Fruit fly (Drosophila melanogaster): ENCODE data around the gene Ets96B.
A peak's percentile ranks its signal among the peaks of the same experiment; 100 is the strongest.

Ets96B gene

DNA sequence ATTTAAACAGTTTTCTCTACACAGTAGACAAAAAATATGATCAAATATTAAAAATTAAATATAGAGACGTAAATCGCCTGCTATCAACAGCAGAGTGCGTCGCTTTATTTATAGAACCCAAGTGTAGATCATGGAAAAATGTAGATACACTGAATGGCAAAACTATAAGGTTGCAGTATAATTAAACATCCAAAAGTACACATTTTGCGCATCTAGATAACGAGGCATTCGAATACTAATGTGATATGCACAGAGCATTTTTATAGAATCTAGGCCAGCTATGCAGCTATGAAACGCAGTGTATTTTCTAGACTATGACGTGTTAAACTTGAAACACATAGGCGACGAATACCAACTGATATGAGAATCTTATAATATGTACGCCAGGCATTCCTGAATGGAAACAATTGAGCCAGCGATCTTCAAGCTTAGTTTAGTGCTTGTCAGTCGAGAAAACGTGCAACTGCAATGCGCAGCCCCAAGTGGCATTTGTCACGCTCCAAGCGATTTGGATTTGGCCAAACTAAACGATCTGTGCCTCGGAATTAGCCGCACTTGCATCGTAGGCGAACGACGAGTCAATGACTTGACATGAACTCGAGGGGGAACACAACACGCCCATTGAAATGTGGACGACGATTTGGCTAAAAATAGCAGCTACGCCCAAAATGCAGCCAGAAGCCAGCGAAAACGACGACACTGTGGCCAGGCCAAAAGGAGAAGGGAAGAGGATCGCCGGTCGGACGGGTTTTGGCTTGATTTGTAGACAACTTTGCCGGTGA is 23.2 kb downstream of the Ets96B start (continued):
- TF ChIP-seq lilli (GFP tag; optimal IDR thresholded peaks at IDR 0.05) (peak; percentile 92), CG12391 (tag; optimal IDR thresholded peaks at IDR 0.05) (peak; percentile 85), CG11695 (GFP tag; IDR thresholded peaks at IDR 0.05) (peak; percentile 98), CG11560 (tag; IDR thresholded peaks at IDR 0.05) (peak; percentile 76; the same call in 2 of the 3 replicates), pzg (GFP tag; optimal IDR thresholded peaks at IDR 0.05) (peak; percentile 17), zfh1 (GFP tag; IDR thresholded peaks at IDR 0.05) (peak; percentile 87), CG14710 (tag; optimal IDR thresholded peaks at IDR 0.05) (peak; percentile 58), Sry-β (GFP tag; optimal IDR thresholded peaks at IDR 0.05) (no peak), Drgx (GFP tag; IDR thresholded peaks at IDR 0.05) (peak; percentile 95), abd-A (tag; optimal IDR thresholded peaks at IDR 0.05) (no peak), CG15601 (tag; optimal IDR thresholded peaks at IDR 0.05) (peak; percentile 68), Lpt (GFP tag; optimal IDR thresholded peaks at IDR 0.05) (no peak), CG6765 (GFP tag; optimal IDR thresholded peaks at IDR 0.05) (peak; percentile 77), CG6272 (GFP tag; IDR thresholded peaks at IDR 0.05) (peak; percentile 81), NfI (GFP tag; optimal IDR thresholded peaks at IDR 0.05) (peak; percentile 93), chm (GFP tag; IDR thresholded peaks at IDR 0.05) (peak; percentile 90), trem (tag; optimal IDR thresholded peaks at IDR 0.05) (peak; percentile 27), NK7.1 (GFP tag; optimal IDR thresholded peaks at IDR 0.05) (peak; percentile 67), br (optimal IDR thresholded peaks at IDR 0.05) (no peak), Hr51 (GFP tag; optimal IDR thresholded peaks at IDR 0.05) (peak; percentile 76 to 90), CkIIα-i1 (GFP tag; IDR thresholded peaks at IDR 0.05) (0 out of 2 replicates have a peak, but pooled peaks have one; percentile 24), lov (optimal IDR thresholded peaks at IDR 0.05) (no peak), lov (GFP tag; IDR thresholded peaks at IDR 0.05) (peak; percentile 73; the same call in 2 of the 3 replicates), aop (GFP tag; IDR thresholded peaks at IDR 0.05) (peak; percentile 79; the same call in 1 of the 2 replicates), CG4424 (GFP tag; optimal IDR thresholded peaks at IDR 0.05) (peak; percentile 83), CG31441 (GFP tag; IDR thresholded peaks at IDR 0.05) (peak; percentile 83), Mad (GFP tag; optimal IDR thresholded peaks at IDR 0.05) (peak; percentile 86), CG10366 (GFP tag; IDR thresholded peaks at IDR 0.05) (peak; percentile 89), vfl (GFP tag; optimal IDR thresholded peaks at IDR 0.05) (peak; percentile 75), Side (GFP tag; optimal IDR thresholded peaks at IDR 0.05) (peak; percentile 78), Oli (tag; optimal IDR thresholded peaks at IDR 0.05) (peak; percentile 89), sc (optimal IDR thresholded peaks at IDR 0.05) (no peak), sc (GFP tag; optimal IDR thresholded peaks at IDR 0.05) (peak; percentile 69), Dp (GFP tag; optimal IDR thresholded peaks at IDR 0.05) (peak; percentile 2), CG7745 (tag; optimal IDR thresholded peaks at IDR 0.05) (no peak), CG7556 (GFP tag; optimal IDR thresholded peaks at IDR 0.05) (peak; percentile 80), CG4282 (GFP tag; optimal IDR thresholded peaks at IDR 0.05) (peak; percentile 57), slou (GFP tag; optimal IDR thresholded peaks at IDR 0.05) (peak; percentile 47), danr (GFP tag; IDR thresholded peaks at IDR 0.05) (peak; percentile 75), scrt (GFP tag; optimal IDR thresholded peaks at IDR 0.05) (peak; percentile 83), phol (tag; optimal IDR thresholded peaks at IDR 0.05) (peak; percentile 82), Blimp-1 (GFP tag; optimal IDR thresholded peaks at IDR 0.05) (peak; percentile 81), cas (GFP tag; IDR thresholded peaks at IDR 0.05) (peak; percentile 62), Taf1 (GFP tag; IDR thresholded peaks at IDR 0.05) (peak; percentile 89), CG9817 (tag; optimal IDR thresholded peaks at IDR 0.05) (peak; percentile 90), Fer2 (tag; optimal IDR thresholded peaks at IDR 0.05) (peak; percentile 83), CG8765 (GFP tag; IDR thresholded peaks at IDR 0.05) (peak; percentile 20; the same call in 1 of the 2 replicates), ERR (GFP tag; optimal IDR thresholded peaks at IDR 0.05) (peak; percentile 86), Hr3 (GFP tag; optimal IDR thresholded peaks at IDR 0.05) (peak; percentile 87), CG13296 (GFP tag; optimal IDR thresholded peaks at IDR 0.05) (peak; percentile 91)
